Fruit fly (Drosophila melanogaster): ENCODE results near the gene CG4998.

dm6 chr3L:16392874-16393273 lies 54.1 kb downstream of the CG4998 start:
- no peak for TF ChIP-seq Abd-B (GFP tag; optimal IDR thresholded peaks at IDR 0.05)
- no peak for TF ChIP-seq h (GFP tag; optimal IDR thresholded peaks at IDR 0.05)
- TF ChIP-seq Hr78 (GFP tag; optimal IDR thresholded peaks at IDR 0.05), result no peak
- TF ChIP-seq CG9705 (GFP tag; optimal IDR thresholded peaks at IDR 0.05), result no peak
- no peak for TF ChIP-seq ey (GFP tag; optimal IDR thresholded peaks at IDR 0.05)
- TF ChIP-seq woc (GFP tag; optimal IDR thresholded peaks at IDR 0.05), result no peak
- TF ChIP-seq sv (GFP tag; optimal IDR thresholded peaks at IDR 0.05), result no peak
- TF ChIP-seq jim (GFP tag; optimal IDR thresholded peaks at IDR 0.05), result no peak
- no peak for TF ChIP-seq Rel (GFP tag; optimal IDR thresholded peaks at IDR 0.05)
- TF ChIP-seq Rel (tag; optimal IDR thresholded peaks at IDR 0.05), result no peak

All from whole organism, wandering third instar larva.